Worm (Caenorhabditis elegans) whole organism, L4 larva: ENCODE measurements around the gene lgc-18.

Experiments
- F26F4.8 ChIP-seq: fragments of 200-800 bp; sonication (Bioruptor generic); conservative IDR thresholded peaks from 2 replicates; pipeline ENCODE4 v1.3.6; 2022; ENCODE audit warnings: missing genetic modification characterization, missing compliant biosample characterization
- F49E8.2 ChIP-seq: sonication (generic microtip); optimal IDR thresholded peaks from 2 replicates; lab custom pipeline; 2016; ENCODE audit warnings: missing compliant biosample characterization, mild to moderate bottlenecking, missing genetic modification characterization, borderline replicate concordance
- Y48G9A.11 ChIP-seq: fragments of 200-800 bp; sonication (Bioruptor generic); IDR thresholded peaks from 2 replicates; pipeline ENCODE4 v1.3.6; 2022; ENCODE audit warnings: missing genetic modification reagents, missing genetic modification characterization, missing compliant biosample characterization
- aha-1 ChIP-seq: fragments of 150-350 bp; peaks from one replicate; lab custom pipeline; 2014; ENCODE audit warnings: missing biosample characterization, missing genetic modification characterization
- arid-1 ChIP-seq: fragments of 200-800 bp; sonication (Bioruptor generic); conservative IDR thresholded peaks from 2 replicates; pipeline ENCODE4 v1.3.6; 2022; ENCODE audit warnings: missing genetic modification reagents, missing genetic modification characterization, missing compliant biosample characterization
- attf-4 ChIP-seq: sonication (generic microtip); optimal IDR thresholded peaks from 3 replicates; lab custom pipeline; 2017; ENCODE audit warnings: missing biosample characterization, missing genetic modification characterization
- ceh-32 ChIP-seq: sonication (generic microtip); optimal IDR thresholded peaks from 2 replicates; lab custom pipeline; 2016; ENCODE audit warnings: mild to moderate bottlenecking, missing genetic modification characterization, missing compliant biosample characterization; ENCODE audit not compliant: poor library complexity
- cey-2 ChIP-seq: sonication (generic microtip); optimal IDR thresholded peaks from 3 replicates; lab custom pipeline; 2017; ENCODE audit warnings: missing genetic modification characterization, mild to moderate bottlenecking, missing compliant biosample characterization, antibody characterized with exemption, borderline replicate concordance; ENCODE audit not compliant: insufficient read depth
- daf-16 ChIP-seq, 3 experiments: sonication (generic microtip); optimal IDR thresholded peaks; 2 replicates each; lab custom pipeline; 2016 to 2017; ENCODE audit warnings: missing genetic modification characterization in 3 of 3, missing genetic modification reagents in 3 of 3, mild to moderate bottlenecking in 2 of 3, missing compliant biosample characterization in 2 of 3, missing biosample characterization in 1 of 3, moderate library complexity in 1 of 3
- dmd-6 ChIP-seq: fragments of 200-800 bp; sonication (Bioruptor generic); IDR thresholded peaks from 2 replicates; pipeline ENCODE4 v1.3.6; 2022; ENCODE audit warnings: missing genetic modification reagents, missing genetic modification characterization, missing compliant biosample characterization
- dmd-9 ChIP-seq: fragments of 200-800 bp; sonication (Bioruptor generic); IDR thresholded peaks from 2 replicates; pipeline ENCODE4 v1.3.6; 2022; ENCODE audit warnings: missing genetic modification reagents, missing genetic modification characterization, missing compliant biosample characterization
- dve-1 ChIP-seq: sonication (generic microtip); optimal IDR thresholded peaks from 2 replicates; lab custom pipeline; 2017; ENCODE audit warnings: antibody characterized with exemption, mild to moderate bottlenecking, missing genetic modification characterization, missing compliant biosample characterization; ENCODE audit not compliant: insufficient read depth
- gei-8 ChIP-seq: fragments of 200-800 bp; sonication (Bioruptor generic); optimal IDR thresholded peaks from 2 replicates; lab custom pipeline; 2018; ENCODE audit warnings: mild to moderate bottlenecking, missing genetic modification characterization, missing compliant biosample characterization
- hif-1 ChIP-seq, 2 experiments: sonication (generic microtip); optimal IDR thresholded peaks; 2 replicates each; lab custom pipeline; 2016 to 2017; ENCODE audit warnings: missing compliant biosample characterization in 2 of 2, missing genetic modification characterization in 2 of 2, missing genetic modification reagents in 2 of 2, missing genotype in 2 of 2, mild to moderate bottlenecking in 1 of 2
- hlh-11 ChIP-seq: fragments of 200-800 bp; sonication (Bioruptor generic); optimal IDR thresholded peaks from 2 replicates; lab custom pipeline; 2018; ENCODE audit warnings: mild to moderate bottlenecking, missing genetic modification characterization, missing compliant biosample characterization
- lin-38 ChIP-seq: fragments of 200-800 bp; sonication (Bioruptor generic); IDR thresholded peaks from 2 replicates; pipeline ENCODE4 v1.3.6; 2022; ENCODE audit warnings: missing genetic modification reagents, missing genetic modification characterization, missing compliant biosample characterization
- lir-3 ChIP-seq: sonication (generic microtip); optimal IDR thresholded peaks from 2 replicates; lab custom pipeline; 2016; ENCODE audit warnings: mild to moderate bottlenecking, missing genetic modification characterization, missing compliant biosample characterization
- lsy-2 ChIP-seq, 2 experiments: fragments of 150-350 bp in 1 of 2; sonication (generic microtip) in 1 of 2; optimal IDR thresholded peaks; 2 replicates each; lab custom pipeline; 2014 to 2017; ENCODE audit warnings: missing biosample characterization in 2 of 2, missing genetic modification characterization in 2 of 2
- mep-1 ChIP-seq: fragments of 150-350 bp; sonication (generic microtip); optimal IDR thresholded peaks from 3 replicates; lab custom pipeline; 2014; ENCODE audit warnings: missing biosample characterization, missing genetic modification characterization
- mxl-3 ChIP-seq: fragments of 200-800 bp; sonication (Bioruptor generic); optimal IDR thresholded peaks from 2 replicates; lab custom pipeline; 2018; ENCODE audit warnings: mild to moderate bottlenecking, missing genetic modification characterization, missing compliant biosample characterization
- nhr-102 ChIP-seq: sonication (generic microtip); optimal IDR thresholded peaks from 2 replicates; lab custom pipeline; 2016; ENCODE audit warnings: mild to moderate bottlenecking, missing genetic modification characterization, moderate library complexity, missing compliant biosample characterization
- nhr-111 ChIP-seq: fragments of 200-800 bp; sonication (Bioruptor generic); optimal IDR thresholded peaks from 2 replicates; lab custom pipeline; 2018; ENCODE audit warnings: mild to moderate bottlenecking, missing genetic modification characterization, missing compliant biosample characterization
- nhr-237 ChIP-seq: sonication (generic microtip); optimal IDR thresholded peaks from 2 replicates; lab custom pipeline; 2017; ENCODE audit warnings: missing biosample characterization, missing genetic modification characterization
- nhr-28 ChIP-seq: fragments of 150-350 bp; optimal IDR thresholded peaks from 2 replicates; lab custom pipeline; 2014; ENCODE audit warnings: missing biosample characterization, missing genetic modification characterization
- nhr-41 ChIP-seq: fragments of 200-800 bp; sonication (Bioruptor generic); IDR thresholded peaks from 2 replicates; pipeline ENCODE4 v1.3.6; 2022; ENCODE audit warnings: missing genetic modification reagents, missing genetic modification characterization, missing compliant biosample characterization
- nhr-42 ChIP-seq: fragments of 200-800 bp; sonication (Bioruptor generic); IDR thresholded peaks from 2 replicates; pipeline ENCODE4 v1.3.6; 2022; ENCODE audit warnings: missing genetic modification characterization, missing compliant biosample characterization
- nhr-48 ChIP-seq: sonication (generic microtip); optimal IDR thresholded peaks from 2 replicates; lab custom pipeline; 2016; ENCODE audit warnings: mild to moderate bottlenecking, missing genetic modification characterization, missing compliant biosample characterization
- pha-4 ChIP-seq, 2 experiments: fragments of 150-350 bp in 1 of 2; fragments of 200-800 bp in 1 of 2; sonication (Bioruptor generic) in 1 of 2; IDR thresholded peaks in 1 of 2; optimal IDR thresholded peaks in 1 of 2; 2 replicates each; pipeline versions ENCODE4 v1.3.6 to Lab custom; 2014 to 2022; ENCODE audit warnings: missing genetic modification characterization in 2 of 2, missing genetic modification reagents in 2 of 2, missing biosample characterization in 1 of 2, missing compliant biosample characterization in 1 of 2
- pqm-1 ChIP-seq: sonication (generic microtip); optimal IDR thresholded peaks from 2 replicates; lab custom pipeline; 2017; ENCODE audit warnings: missing biosample characterization, missing genetic modification characterization
- snpc-4 ChIP-seq: fragments of 150-350 bp; optimal IDR thresholded peaks from 2 replicates; lab custom pipeline; 2014; ENCODE audit warnings: missing biosample characterization, missing genetic modification characterization
- tag-97 ChIP-seq: fragments of 200-800 bp; sonication (Bioruptor generic); IDR thresholded peaks from 2 replicates; pipeline ENCODE4 v1.3.6; 2022; ENCODE audit warnings: missing genetic modification characterization, missing compliant biosample characterization
- tra-1 ChIP-seq: fragments of 200-800 bp; sonication (Bioruptor generic); IDR thresholded peaks from 2 replicates; pipeline ENCODE4 v1.3.6; 2022; ENCODE audit warnings: missing genetic modification reagents, missing genetic modification characterization, missing compliant biosample characterization
- unc-62 ChIP-seq, 3 experiments: fragments of 150-350 bp in 1 of 3; sonication (generic microtip); optimal IDR thresholded peaks in 2 of 3; peaks in 1 of 3; 1 replicate in 1 of 3; 2 replicates in 2 of 3; lab custom pipeline; 2014 to 2017; ENCODE audit warnings: missing biosample characterization in 3 of 3, missing genetic modification characterization in 3 of 3, missing genetic modification reagents in 3 of 3, missing genotype in 1 of 3
- zfp-2 ChIP-seq: sonication (generic microtip); optimal IDR thresholded peaks from 2 replicates; lab custom pipeline; 2016; ENCODE audit warnings: mild to moderate bottlenecking, missing genetic modification characterization, missing compliant biosample characterization
- zip-2 ChIP-seq: fragments of 150-350 bp; optimal IDR thresholded peaks from 2 replicates; lab custom pipeline; 2014; ENCODE audit warnings: missing biosample characterization, missing genetic modification characterization

Gene lgc-18

ce11 chrX:12172482-12173134, 47.2 kb downstream of the lgc-18 start (continued):
- TF ChIP-seq pha-4 (GFP tag; IDR thresholded peaks at IDR 0.05; lab: Robert Waterston, UW) (peak; percentile 37; the same call in 1 of the 2 replicates), pha-4 (tag; optimal IDR thresholded peaks at IDR 0.05; lab: Kevin White, UChicago) (no peak), nhr-41 (GFP tag; lab: Robert Waterston, UW) (no peak), nhr-28 (tag; lab: Kevin White, UChicago) (peak; percentile 78), lsy-2 (tag; optimal IDR thresholded peaks at IDR 0.05; lab: Kevin White, UChicago) (peak in 1 of 2 experiments; percentile 41), nhr-48 (peak; percentile 93), arid-1 (no peak), unc-62 (GFP tag; optimal IDR thresholded peaks at IDR 0.05 in 1 of 2; lab: Kevin White, UChicago) (no peak), unc-62 (tag; optimal IDR thresholded peaks at IDR 0.05; lab: Kevin White, UChicago) (no peak), nhr-102 (tag; lab: Kevin White, UChicago) (peak; percentile 73), gei-8 (GFP tag; lab: Kevin White, UChicago) (no peak), nhr-111 (GFP tag; lab: Kevin White, UChicago) (no peak), lin-38 (no peak), tra-1 (GFP tag; lab: Robert Waterston, UW) (peak; percentile 75; the same call in 1 of the 2 replicates), snpc-4 (tag; lab: Kevin White, UChicago) (no peak), pqm-1 (tag; lab: Kevin White, UChicago) (peak; percentile 88), hif-1 (tag; optimal IDR thresholded peaks at IDR 0.05; lab: Kevin White, UChicago) (peak in 1 of 2 experiments; percentile 70), dve-1 (tag; lab: Kevin White, UChicago) (peak; percentile 85), F49E8.2 (tag; lab: Kevin White, UChicago) (no peak)

ce11 chrX:12173989-12174388, 48.6 kb downstream of the lgc-18 start:
- no peak for TF ChIP-seq daf-16 (GFP tag; optimal IDR thresholded peaks at IDR 0.05; lab: Kevin White, UChicago)
- TF ChIP-seq daf-16 (tag; optimal IDR thresholded peaks at IDR 0.05; lab: Kevin White, UChicago): peak; percentile 3
- peak; percentile 51 for TF ChIP-seq pqm-1 (tag; lab: Kevin White, UChicago)
- TF ChIP-seq zip-2 (tag; lab: Kevin White, UChicago): no peak
- peak; percentile 50 for TF ChIP-seq dmd-6 (GFP tag; lab: Robert Waterston, UW)

DNA sequence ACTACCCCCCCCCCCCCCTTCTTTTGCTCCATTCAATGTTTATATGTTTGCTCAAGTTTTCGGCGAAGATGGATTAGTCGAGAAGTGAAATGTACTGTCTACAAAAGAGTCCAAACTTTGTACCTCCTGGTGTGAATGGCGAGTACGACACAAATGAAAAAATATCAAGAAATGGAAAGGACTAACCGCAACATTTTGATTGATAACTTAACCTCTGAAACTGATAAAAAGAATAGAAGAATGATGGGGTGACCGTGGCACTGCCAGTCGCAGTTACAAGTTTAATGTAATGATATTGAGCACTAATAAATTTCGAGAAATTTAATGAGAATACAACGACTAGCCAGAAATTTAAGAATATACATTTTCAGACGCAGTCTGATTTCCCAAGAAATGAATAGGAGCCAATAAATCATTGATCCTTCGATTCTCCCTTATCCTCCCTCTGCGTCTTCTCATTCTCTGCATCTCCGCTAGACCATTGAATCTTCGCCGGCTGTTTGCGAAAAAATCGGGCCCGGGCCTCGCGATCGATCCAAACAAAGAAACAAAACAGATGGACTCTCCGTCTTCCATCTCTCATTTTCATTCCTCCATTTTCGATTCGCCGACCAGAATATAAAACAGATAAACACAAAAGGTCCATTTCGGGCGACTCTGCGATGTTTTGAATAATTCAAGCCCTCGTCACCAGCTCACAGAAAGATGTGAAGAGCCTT, 49.4 kb downstream of the lgc-18 start:
- no peak for TF ChIP-seq cey-2 (tag; lab: Kevin White, UChicago)
- no peak for TF ChIP-seq nhr-41 (GFP tag; lab: Robert Waterston, UW)
- TF ChIP-seq tag-97: no peak
- no peak for TF ChIP-seq Y48G9A.11 (GFP tag; lab: Robert Waterston, UW)
- peak; percentile 50; the same call in 1 of the 2 replicates for TF ChIP-seq dmd-6 (GFP tag; lab: Robert Waterston, UW)
- TF ChIP-seq mxl-3 (GFP tag; lab: Kevin White, UChicago): no peak
- no peak for TF ChIP-seq gei-8 (GFP tag; lab: Kevin White, UChicago)
- peak; percentile 19 for TF ChIP-seq dve-1 (tag; lab: Kevin White, UChicago)
- peak; percentile 15 for TF ChIP-seq nhr-28 (tag; lab: Kevin White, UChicago)
- no peak for TF ChIP-seq daf-16 (GFP tag; optimal IDR thresholded peaks at IDR 0.05; lab: Kevin White, UChicago)
- peak; percentile 38 for TF ChIP-seq daf-16 (tag; optimal IDR thresholded peaks at IDR 0.05; lab: Kevin White, UChicago)
- no peak for TF ChIP-seq F26F4.8 (GFP tag; lab: Robert Waterston, UW)
- TF ChIP-seq aha-1 (tag; lab: Kevin White, UChicago): peak; percentile 49
- TF ChIP-seq unc-62 (GFP tag; optimal IDR thresholded peaks at IDR 0.05 in 1 of 2; lab: Kevin White, UChicago): peak in 1 of 2 experiments; percentile 85
- no peak for TF ChIP-seq unc-62 (tag; optimal IDR thresholded peaks at IDR 0.05; lab: Kevin White, UChicago)
- no peak for TF ChIP-seq nhr-42 (GFP tag; lab: Robert Waterston, UW)
- no peak for TF ChIP-seq ceh-32 (tag; lab: Kevin White, UChicago)
- TF ChIP-seq hlh-11 (tag; lab: Kevin White, UChicago): peak; percentile 1
- TF ChIP-seq lir-3 (tag; lab: Kevin White, UChicago): no peak
- TF ChIP-seq zfp-2: no peak
- TF ChIP-seq hif-1 (tag; optimal IDR thresholded peaks at IDR 0.05; lab: Kevin White, UChicago): no peak
- no peak for TF ChIP-seq mep-1
- no peak for TF ChIP-seq attf-4 (tag; lab: Kevin White, UChicago)
- no peak for TF ChIP-seq tra-1 (GFP tag; lab: Robert Waterston, UW)
- TF ChIP-seq nhr-237: no peak
- peak; percentile 15 for TF ChIP-seq pqm-1 (tag; lab: Kevin White, UChicago)
- no peak for TF ChIP-seq dmd-9 (GFP tag; lab: Robert Waterston, UW)
